Worm (Caenorhabditis elegans) whole organism, L2 larva: ENCODE results near the gene B0303.7.

Experiments
- F13H6.1 ChIP-seq: sonication (generic microtip); optimal IDR thresholded peaks from 2 replicates; lab custom pipeline; 2016; ENCODE audit warnings: missing genetic modification characterization, missing compliant biosample characterization
- dmd-4 ChIP-seq: sonication (generic microtip); optimal IDR thresholded peaks from 2 replicates; lab custom pipeline; 2017; ENCODE audit warnings: missing biosample characterization, missing genetic modification characterization
- mdl-1 ChIP-seq, 2 experiments: fragments of 150-350 bp in 1 of 2; sonication (generic microtip) in 1 of 2; optimal IDR thresholded peaks; 2 replicates each; lab custom pipeline; 2017; ENCODE audit warnings: missing biosample characterization in 2 of 2, missing genetic modification characterization in 2 of 2
- nhr-77 ChIP-seq: fragments of 150-350 bp; optimal IDR thresholded peaks from 2 replicates; lab custom pipeline; 2014; ENCODE audit warnings: missing biosample characterization, missing genetic modification characterization
- snpc-4 ChIP-seq: fragments of 150-350 bp; optimal IDR thresholded peaks from 2 replicates; lab custom pipeline; 2014; ENCODE audit warnings: missing biosample characterization, missing genetic modification characterization

- TF ChIP-seq snpc-4 (no peak), F13H6.1 (tag; lab: Kevin White, UChicago) (no peak), nhr-77 (tag; lab: Kevin White, UChicago) (no peak), mdl-1 (tag; optimal IDR thresholded peaks at IDR 0.05; lab: Kevin White, UChicago) (no peak), dmd-4 (no peak)
Observed at ce11 chrIII:8739786-8740185, 46.4 kb downstream of the B0303.7 start.
